Fruit fly (Drosophila melanogaster) whole organism, prepupa: ENCODE results near the gene CG11309.
A peak's percentile ranks its signal among the peaks of the same experiment; 100 is the strongest.

ENCODE experiments used
- CG10631 ChIP-seq: fragments of 200-800 bp; sonication (Bioruptor generic); optimal IDR thresholded peaks from 2 replicates; lab custom pipeline; 2016; ENCODE audit warnings: missing biosample characterization, missing genetic modification characterization
- CG11762 ChIP-seq: fragments of 200-800 bp; sonication (Bioruptor generic); optimal IDR thresholded peaks from 3 replicates; lab custom pipeline; 2016; ENCODE audit warnings: missing biosample characterization, missing genetic modification characterization; ENCODE audit not compliant: insufficient read depth
- CG11902 ChIP-seq: fragments of 200-800 bp; sonication (Bioruptor generic); optimal IDR thresholded peaks from 3 replicates; lab custom pipeline; 2016; ENCODE audit warnings: missing biosample characterization, missing genetic modification characterization
- CG15336 ChIP-seq: fragments of 200-800 bp; sonication (Bioruptor generic); IDR thresholded peaks from 2 replicates; pipeline ENCODE4 v1.3.6; 2022; ENCODE audit warnings: missing biosample characterization, missing genetic modification characterization
- CG3032 ChIP-seq: fragments of 200-800 bp; optimal IDR thresholded peaks from 2 replicates; lab custom pipeline; 2019; ENCODE audit warnings: missing biosample characterization, mild to moderate bottlenecking, missing genetic modification characterization, moderate library complexity
- CG31627 ChIP-seq: fragments of 200-800 bp; sonication (Bioruptor generic); optimal IDR thresholded peaks from 3 replicates; lab custom pipeline; 2016; ENCODE audit warnings: missing biosample characterization, missing genetic modification characterization
- CG34406 ChIP-seq: fragments of 200-800 bp; sonication (Bioruptor generic); optimal IDR thresholded peaks from 3 replicates; lab custom pipeline; 2016; ENCODE audit warnings: missing biosample characterization, missing genetic modification characterization
- CG6854 ChIP-seq: fragments of 200-800 bp; sonication (Bioruptor generic); optimal IDR thresholded peaks from 2 replicates; lab custom pipeline; 2017; ENCODE audit warnings: missing biosample characterization, mild to moderate bottlenecking, missing genetic modification characterization
- CG7368 ChIP-seq: fragments of 200-800 bp; sonication (Bioruptor generic); optimal IDR thresholded peaks from 3 replicates; lab custom pipeline; 2016; ENCODE audit warnings: missing biosample characterization, missing genetic modification characterization
- CG8119 ChIP-seq: fragments of 200-800 bp; sonication (Bioruptor generic); IDR thresholded peaks from 3 replicates; pipeline ENCODE4 v1.3.6; 2022; ENCODE audit warnings: missing biosample characterization, missing genetic modification characterization
- CG8632 ChIP-seq: fragments of 200-800 bp; sonication (Bioruptor generic); optimal IDR thresholded peaks from 3 replicates; lab custom pipeline; 2016; ENCODE audit warnings: missing biosample characterization, missing genetic modification characterization
- Eip75B ChIP-seq: fragments of 200-800 bp; sonication (Bioruptor generic); optimal IDR thresholded peaks from 3 replicates; lab custom pipeline; 2016; ENCODE audit warnings: missing biosample characterization, missing genetic modification characterization
- Eip78C ChIP-seq: fragments of 200-800 bp; sonication (Bioruptor generic); peaks from one replicate; lab custom pipeline; 2016; ENCODE audit warnings: missing biosample characterization, missing genetic modification characterization
- Eip93F ChIP-seq: fragments of 200-800 bp; sonication (Bioruptor generic); optimal IDR thresholded peaks from 2 replicates; lab custom pipeline; 2016; ENCODE audit warnings: missing biosample characterization, mild to moderate bottlenecking, missing genetic modification characterization
- Hr38 ChIP-seq: sonication (Bioruptor generic); optimal IDR thresholded peaks from 2 replicates; lab custom pipeline; 2016; ENCODE audit warnings: missing biosample characterization, missing genetic modification characterization
- Hr39 ChIP-seq: fragments of 200-800 bp; sonication (Bioruptor generic); optimal IDR thresholded peaks from 2 replicates; lab custom pipeline; 2016; ENCODE audit warnings: missing biosample characterization, missing genetic modification characterization
- Hr4 ChIP-seq: fragments of 200-800 bp; sonication (Bioruptor generic); optimal IDR thresholded peaks from 3 replicates; lab custom pipeline; 2016; ENCODE audit warnings: missing biosample characterization, missing genetic modification characterization
- Met ChIP-seq: fragments of 200-800 bp; sonication (Bioruptor generic); optimal IDR thresholded peaks from 3 replicates; lab custom pipeline; 2016; ENCODE audit warnings: missing biosample characterization, missing genetic modification characterization
- Smox ChIP-seq: fragments of 200-800 bp; sonication (Bioruptor generic); optimal IDR thresholded peaks from 3 replicates; lab custom pipeline; 2016; ENCODE audit warnings: missing biosample characterization, missing genetic modification characterization
- Sox102F ChIP-seq: fragments of 200-800 bp; sonication (Bioruptor generic); optimal IDR thresholded peaks from 2 replicates; lab custom pipeline; 2016; ENCODE audit warnings: missing biosample characterization, mild to moderate bottlenecking, missing genetic modification characterization
- Sox14 ChIP-seq: fragments of 200-800 bp; sonication (Bioruptor generic); optimal IDR thresholded peaks from 3 replicates; lab custom pipeline; 2016; ENCODE audit warnings: missing biosample characterization, missing genetic modification characterization
- dac ChIP-seq: fragments of 200-800 bp; sonication (Bioruptor generic); optimal IDR thresholded peaks from 2 replicates; lab custom pipeline; 2017; ENCODE audit warnings: missing biosample characterization, mild to moderate bottlenecking, missing genetic modification characterization
- dsx ChIP-seq: fragments of 200-800 bp; optimal IDR thresholded peaks from 3 replicates; lab custom pipeline; 2019; ENCODE audit warnings: missing biosample characterization, mild to moderate bottlenecking, missing genetic modification characterization, moderate library complexity; ENCODE audit not compliant: poor library complexity, severe bottlenecking
- eg ChIP-seq: fragments of 200-800 bp; sonication (Bioruptor generic); IDR thresholded peaks from 3 replicates; pipeline ENCODE4 v1.3.6; 2022; ENCODE audit warnings: missing biosample characterization, missing genetic modification characterization
- fd59A ChIP-seq: fragments of 200-800 bp; sonication (Bioruptor generic); optimal IDR thresholded peaks from 2 replicates; lab custom pipeline; 2017; ENCODE audit warnings: missing biosample characterization, mild to moderate bottlenecking, missing genetic modification characterization, missing genetic modification reagents
- fkh ChIP-seq: fragments of 200-800 bp; sonication (Bioruptor generic); optimal IDR thresholded peaks from 3 replicates; lab custom pipeline; 2017; ENCODE audit warnings: missing biosample characterization, mild to moderate bottlenecking, missing genetic modification characterization, moderate library complexity
- lz ChIP-seq: fragments of 200-800 bp; sonication (Bioruptor generic); optimal IDR thresholded peaks from 3 replicates; lab custom pipeline; 2016; ENCODE audit warnings: missing biosample characterization, missing genetic modification characterization
- pdm3 ChIP-seq: fragments of 200-800 bp; sonication (Bioruptor generic); optimal IDR thresholded peaks from 3 replicates; lab custom pipeline; 2016; ENCODE audit warnings: missing biosample characterization, missing genetic modification characterization
- ss ChIP-seq, 2 experiments: fragments of 200-800 bp; sonication (Bioruptor generic); optimal IDR thresholded peaks; 2 replicates in 1 of 2; 3 replicates in 1 of 2; lab custom pipeline; 2017 to 2018; ENCODE audit warnings: mild to moderate bottlenecking in 2 of 2, missing biosample characterization in 2 of 2, missing genetic modification characterization in 2 of 2, moderate library complexity in 1 of 2
- svp ChIP-seq: fragments of 200-800 bp; sonication (Bioruptor generic); peaks from one replicate; lab custom pipeline; 2016; ENCODE audit warnings: missing biosample characterization, missing genetic modification characterization
- vri ChIP-seq: fragments of 200-800 bp; sonication (Bioruptor generic); optimal IDR thresholded peaks from 3 replicates; lab custom pipeline; 2016; ENCODE audit warnings: missing biosample characterization, mild to moderate bottlenecking, missing genetic modification characterization

Gene CG11309

DNA sequence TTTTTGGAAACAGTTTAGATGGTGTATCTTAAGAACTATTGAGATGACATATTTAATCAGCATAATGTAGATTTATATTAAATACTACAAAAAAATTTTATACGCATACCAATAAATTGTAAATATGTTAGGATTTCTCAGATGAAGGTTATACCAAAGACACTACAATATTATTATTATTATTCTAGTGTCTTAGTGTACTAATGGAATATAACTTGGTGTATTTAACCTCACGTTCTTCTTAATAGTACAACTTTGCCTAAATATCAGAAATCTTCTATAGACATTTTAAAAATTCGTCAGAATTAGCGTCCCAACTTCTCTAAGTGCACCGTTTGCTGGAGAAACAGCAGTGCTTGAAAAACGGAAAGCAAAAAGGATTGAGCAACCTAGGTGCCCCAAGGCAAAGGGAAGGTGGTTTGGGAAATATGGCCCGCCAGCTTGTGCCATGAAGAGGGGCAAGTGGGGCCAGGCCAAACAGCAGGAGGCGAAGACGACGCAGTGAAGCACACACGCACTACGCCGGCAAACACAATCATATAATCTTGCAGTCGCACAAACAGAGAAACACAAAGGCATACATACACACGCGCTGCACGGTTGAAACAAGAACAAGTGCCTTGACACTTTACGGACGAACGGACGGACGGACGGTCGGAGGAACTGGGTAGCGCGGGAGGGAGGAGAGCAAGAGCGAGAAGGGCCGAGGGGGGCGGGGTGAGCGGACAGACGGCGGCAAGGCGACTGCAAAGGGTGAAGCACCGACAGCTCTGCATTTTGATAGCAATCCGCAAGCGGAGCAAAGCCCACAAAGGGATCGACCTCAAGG is 51.3 kb downstream of the CG11309 start (continued):
- no peak for TF ChIP-seq Hr38 (GFP tag; lab: Kevin White, UChicago)
- TF ChIP-seq CG31627, result no peak
- TF ChIP-seq dsx, result peak; percentile 47
- TF ChIP-seq Hr4, result peak; percentile 25
- TF ChIP-seq CG11762, result no peak
- peak; percentile 51 for TF ChIP-seq fd59A
- TF ChIP-seq CG8119 (GFP tag; lab: Robert Waterston, UW), result no peak
- TF ChIP-seq CG6854 (GFP tag; lab: Kevin White, UChicago), result no peak
- no peak for TF ChIP-seq CG7368
- peak; percentile 77 for TF ChIP-seq CG3032 (tag; lab: Kevin White, UChicago)
- no peak for TF ChIP-seq vri (GFP tag; lab: Kevin White, UChicago)
- TF ChIP-seq Sox102F (GFP tag; lab: Kevin White, UChicago), result peak; percentile 4
- peak; percentile 69 for TF ChIP-seq svp (GFP tag; lab: Kevin White, UChicago)
- TF ChIP-seq CG34406 (GFP tag; lab: Kevin White, UChicago), result peak; percentile 53
- peak; percentile 27 for TF ChIP-seq Eip75B
- TF ChIP-seq dac (GFP tag; lab: Kevin White, UChicago), result no peak
- TF ChIP-seq CG15336, result no peak
- peak; percentile 83 for TF ChIP-seq CG10631 (GFP tag; lab: Kevin White, UChicago)
- TF ChIP-seq ss (GFP tag; optimal IDR thresholded peaks at IDR 0.05; lab: Kevin White, UChicago), result no peak
- TF ChIP-seq fkh (GFP tag; lab: Kevin White, UChicago), result peak; percentile 59
- peak; percentile 59 for TF ChIP-seq lz
- TF ChIP-seq Met, result peak; percentile 49
- TF ChIP-seq CG8632 (GFP tag; lab: Kevin White, UChicago), result peak; percentile 55
- TF ChIP-seq Smox (GFP tag; lab: Kevin White, UChicago), result peak; percentile 56
- peak; percentile 42 for TF ChIP-seq pdm3 (GFP tag; lab: Kevin White, UChicago)

DNA sequence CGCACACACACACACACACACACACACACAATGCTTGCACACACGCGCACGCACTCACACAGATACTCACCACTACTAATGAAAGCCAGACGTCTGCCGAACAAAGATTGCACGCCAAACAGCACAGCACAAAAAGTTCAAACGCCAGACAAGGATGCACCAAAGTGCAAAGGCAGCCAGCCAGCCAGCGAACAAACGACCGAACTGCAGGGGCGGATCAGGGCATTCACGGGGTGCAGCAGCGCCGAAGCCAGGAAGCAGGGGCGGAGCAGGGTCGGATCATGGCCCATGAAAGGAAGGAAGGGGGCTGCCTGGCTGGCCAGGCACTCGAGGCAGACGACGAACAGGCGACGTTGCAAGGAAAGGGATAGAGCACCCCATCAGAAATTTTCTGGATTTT is 51.9 kb downstream of the CG11309 start:
- TF ChIP-seq Eip93F (no peak), Sox102F (GFP tag; lab: Kevin White, UChicago) (peak; percentile 13), ss (GFP tag; optimal IDR thresholded peaks at IDR 0.05; lab: Kevin White, UChicago) (peak in 1 of 2 experiments; percentile 40), CG11902 (GFP tag; lab: Kevin White, UChicago) (peak; percentile 95), Hr39 (GFP tag; lab: Kevin White, UChicago) (peak; percentile 8), Eip78C (no peak), svp (GFP tag; lab: Kevin White, UChicago) (peak; percentile 84), eg (peak; percentile 15; the same call in 1 of the 3 replicates), CG8119 (GFP tag; lab: Robert Waterston, UW) (0 out of 3 replicates have a peak, but pooled peaks have one; percentile 8), Sox14 (GFP tag; lab: Kevin White, UChicago) (no peak)
